Worm (Caenorhabditis elegans) whole organism, L1 larva: ENCODE results near the gene hdl-1.

Experiments
- C04F5.9 ChIP-seq: sonication (generic microtip); optimal IDR thresholded peaks from 2 replicates; lab custom pipeline; 2016; ENCODE audit warnings: missing genetic modification characterization, missing compliant biosample characterization
- C16A3.4 ChIP-seq: fragments of 150-350 bp; optimal IDR thresholded peaks from 2 replicates; lab custom pipeline; 2014; ENCODE audit warnings: missing biosample characterization, missing genetic modification characterization
- C34B4.2 ChIP-seq: sonication (generic microtip); optimal IDR thresholded peaks from 2 replicates; lab custom pipeline; 2017; ENCODE audit warnings: mild to moderate bottlenecking, missing genetic modification characterization, missing compliant biosample characterization
- blmp-1 ChIP-seq: fragments of 150-350 bp; optimal IDR thresholded peaks from 2 replicates; lab custom pipeline; 2014; ENCODE audit warnings: missing biosample characterization, missing genetic modification characterization
- ceh-63 ChIP-seq: fragments of 200-800 bp; sonication (Bioruptor generic); optimal IDR thresholded peaks from 2 replicates; lab custom pipeline; 2018; ENCODE audit warnings: mild to moderate bottlenecking, missing genetic modification characterization, missing compliant biosample characterization
- ceh-8 ChIP-seq: fragments of 200-800 bp; sonication (Bioruptor generic); optimal IDR thresholded peaks from 2 replicates; lab custom pipeline; 2018; ENCODE audit warnings: mild to moderate bottlenecking, missing genetic modification characterization, moderate library complexity, missing compliant biosample characterization
- ces-1 ChIP-seq: fragments of 150-350 bp; optimal IDR thresholded peaks from 2 replicates; lab custom pipeline; 2014; ENCODE audit warnings: missing biosample characterization, missing genetic modification reagents, missing genetic modification characterization
- efl-1 ChIP-seq, 4 experiments: fragments of 150-350 bp; optimal IDR thresholded peaks in 3 of 4; peaks in 1 of 4; 1 replicate in 1 of 4; 2 replicates in 3 of 4; lab custom pipeline; 2014; ENCODE audit warnings: missing biosample characterization in 2 of 4, missing genetic modification characterization in 2 of 4, missing genetic modification reagents in 2 of 4
- efl-3 ChIP-seq: fragments of 200-800 bp; sonication (Bioruptor generic); optimal IDR thresholded peaks from 2 replicates; lab custom pipeline; 2018; ENCODE audit warnings: mild to moderate bottlenecking, missing genetic modification characterization, missing compliant biosample characterization
- egl-13 ChIP-seq: sonication (generic microtip); optimal IDR thresholded peaks from 2 replicates; lab custom pipeline; 2016; ENCODE audit warnings: missing genotype, missing genetic modification reagents, missing genetic modification characterization, missing compliant biosample characterization
- egl-27 ChIP-seq, 2 experiments: fragments of 150-350 bp in 1 of 2; sonication (generic microtip); optimal IDR thresholded peaks; 3 replicates each; lab custom pipeline; 2017 to 2018; ENCODE audit warnings: missing biosample characterization in 2 of 2, missing genetic modification characterization in 2 of 2, missing genetic modification reagents in 2 of 2
- elt-2 ChIP-seq: sonication (generic microtip); optimal IDR thresholded peaks from 2 replicates; lab custom pipeline; 2016; ENCODE audit warnings: missing genetic modification characterization, mild to moderate bottlenecking, inconsistent platforms, missing compliant biosample characterization, missing genetic modification reagents
- fkh-10 ChIP-seq: sonication (generic microtip); optimal IDR thresholded peaks from 2 replicates; lab custom pipeline; 2017; ENCODE audit warnings: missing biosample characterization, missing genetic modification reagents, missing genetic modification characterization
- fkh-4 ChIP-seq: sonication (generic microtip); optimal IDR thresholded peaks from 2 replicates; lab custom pipeline; 2016; ENCODE audit warnings: missing compliant biosample characterization, missing genetic modification characterization, borderline replicate concordance
- hlh-17 ChIP-seq: fragments of 200-800 bp; sonication (Bioruptor generic); optimal IDR thresholded peaks from 2 replicates; lab custom pipeline; 2018; ENCODE audit warnings: missing genetic modification characterization, mild to moderate bottlenecking, missing compliant biosample characterization, moderate library complexity, borderline replicate concordance
- hlh-4 ChIP-seq: sonication (generic microtip); optimal IDR thresholded peaks from 2 replicates; lab custom pipeline; 2016; ENCODE audit warnings: mild to moderate bottlenecking, missing genetic modification characterization, missing compliant biosample characterization
- hpl-2 ChIP-seq: fragments of 150-350 bp; optimal IDR thresholded peaks from 2 replicates; lab custom pipeline; 2014; ENCODE audit warnings: missing biosample characterization, missing genetic modification reagents, missing genetic modification characterization
- jun-1 ChIP-seq: fragments of 150-350 bp; optimal IDR thresholded peaks from 2 replicates; lab custom pipeline; 2014; ENCODE audit warnings: missing biosample characterization, missing genetic modification reagents, missing genetic modification characterization
- lin-13 ChIP-seq: fragments of 150-350 bp; optimal IDR thresholded peaks from 2 replicates; lab custom pipeline; 2014; ENCODE audit warnings: missing biosample characterization, missing genetic modification reagents, missing genetic modification characterization
- lin-14 ChIP-seq: fragments of 200-800 bp; sonication (Bioruptor generic); optimal IDR thresholded peaks from 2 replicates; lab custom pipeline; 2018; ENCODE audit warnings: mild to moderate bottlenecking, missing genetic modification characterization, moderate library complexity, missing compliant biosample characterization
- lin-39 ChIP-seq: fragments of 150-350 bp; optimal IDR thresholded peaks from 2 replicates; lab custom pipeline; 2014; ENCODE audit warnings: missing biosample characterization, missing genetic modification reagents, missing genetic modification characterization
- mab-9 ChIP-seq: fragments of 200-800 bp; sonication (Bioruptor generic); IDR thresholded peaks from 2 replicates; pipeline ENCODE4 v1.3.6; 2022; ENCODE audit warnings: missing genetic modification reagents, missing genetic modification characterization, missing compliant biosample characterization
- mdl-1 ChIP-seq, 2 experiments: fragments of 150-350 bp; optimal IDR thresholded peaks; 2 replicates each; lab custom pipeline; 2014 to 2017; ENCODE audit warnings: missing biosample characterization in 2 of 2, missing genetic modification characterization in 2 of 2, inconsistent platforms in 1 of 2
- mef-2 ChIP-seq: fragments of 150-350 bp; optimal IDR thresholded peaks from 2 replicates; lab custom pipeline; 2014; ENCODE audit warnings: missing biosample characterization, missing genetic modification characterization
- mep-1 ChIP-seq: fragments of 150-350 bp; optimal IDR thresholded peaks from 2 replicates; lab custom pipeline; 2014; ENCODE audit warnings: missing biosample characterization, missing genetic modification characterization
- nhr-19 ChIP-seq: fragments of 200-800 bp; sonication (Bioruptor generic); conservative IDR thresholded peaks from 2 replicates; pipeline ENCODE4 v1.3.6; 2022; ENCODE audit warnings: missing genetic modification characterization, missing compliant biosample characterization
- nhr-237 ChIP-seq: fragments of 150-350 bp; optimal IDR thresholded peaks from 2 replicates; lab custom pipeline; 2014; ENCODE audit warnings: missing biosample characterization, missing genetic modification characterization
- nhr-28 ChIP-seq: fragments of 150-350 bp; optimal IDR thresholded peaks from 2 replicates; lab custom pipeline; 2014; ENCODE audit warnings: missing biosample characterization, missing genetic modification characterization
- nhr-47 ChIP-seq: sonication (generic microtip); optimal IDR thresholded peaks from 2 replicates; lab custom pipeline; 2016; ENCODE audit warnings: mild to moderate bottlenecking, missing genetic modification characterization, moderate library complexity, missing compliant biosample characterization
- nhr-71 ChIP-seq: sonication (generic microtip); optimal IDR thresholded peaks from 2 replicates; lab custom pipeline; 2016; ENCODE audit warnings: mild to moderate bottlenecking, missing genetic modification characterization, moderate library complexity, missing compliant biosample characterization
- nhr-76 ChIP-seq: sonication (generic microtip); optimal IDR thresholded peaks from 2 replicates; lab custom pipeline; 2017; ENCODE audit warnings: missing biosample characterization, missing genetic modification characterization
- nhr-85 ChIP-seq: sonication (generic microtip); peaks from one replicate; lab custom pipeline; 2016; ENCODE audit warnings: missing genetic modification characterization, inconsistent platforms, missing compliant biosample characterization
- nhr-90 ChIP-seq: sonication (generic microtip); optimal IDR thresholded peaks from 2 replicates; lab custom pipeline; 2016; ENCODE audit warnings: mild to moderate bottlenecking, missing genetic modification characterization, missing compliant biosample characterization; ENCODE audit not compliant: poor library complexity
- rnt-1 ChIP-seq: sonication (generic microtip); optimal IDR thresholded peaks from 2 replicates; lab custom pipeline; 2016; ENCODE audit warnings: mild to moderate bottlenecking, missing genetic modification characterization, moderate library complexity, missing compliant biosample characterization
- snpc-4 ChIP-seq: fragments of 150-350 bp; optimal IDR thresholded peaks from 2 replicates; lab custom pipeline; 2014; ENCODE audit warnings: missing biosample characterization, missing genetic modification characterization
- snu-23 ChIP-seq: sonication (generic microtip); optimal IDR thresholded peaks from 2 replicates; lab custom pipeline; 2016; ENCODE audit warnings: missing genetic modification characterization, missing compliant biosample characterization
- sptf-1 ChIP-seq: fragments of 150-350 bp; optimal IDR thresholded peaks from 2 replicates; lab custom pipeline; 2014; ENCODE audit warnings: missing biosample characterization, missing genetic modification characterization
- sup-37 ChIP-seq: fragments of 200-800 bp; sonication (Bioruptor generic); optimal IDR thresholded peaks from 2 replicates; lab custom pipeline; 2018; ENCODE audit warnings: mild to moderate bottlenecking, missing genetic modification characterization, missing compliant biosample characterization
- swsn-7 ChIP-seq: sonication (generic microtip); optimal IDR thresholded peaks from 2 replicates; lab custom pipeline; 2016; ENCODE audit warnings: missing genetic modification characterization, missing compliant biosample characterization
- tlp-1 ChIP-seq: fragments of 150-350 bp; optimal IDR thresholded peaks from 2 replicates; lab custom pipeline; 2014; ENCODE audit warnings: missing biosample characterization, missing genetic modification characterization
- unc-130 ChIP-seq: fragments of 150-350 bp; optimal IDR thresholded peaks from 2 replicates; lab custom pipeline; 2017; ENCODE audit warnings: missing biosample characterization, missing genetic modification characterization, inconsistent platforms
- unc-62 ChIP-seq: fragments of 150-350 bp; optimal IDR thresholded peaks from 2 replicates; lab custom pipeline; 2014; ENCODE audit warnings: missing biosample characterization, missing genetic modification reagents, missing genetic modification characterization
- unc-86 ChIP-seq: sonication (generic microtip); optimal IDR thresholded peaks from 2 replicates; lab custom pipeline; 2016; ENCODE audit warnings: missing genetic modification characterization, missing compliant biosample characterization
- vab-15 ChIP-seq: sonication (generic microtip); optimal IDR thresholded peaks from 2 replicates; lab custom pipeline; 2017; ENCODE audit warnings: missing genotype, mild to moderate bottlenecking, missing genetic modification characterization, missing compliant biosample characterization
- zag-1 ChIP-seq: fragments of 150-350 bp; optimal IDR thresholded peaks from 2 replicates; lab custom pipeline; 2014; ENCODE audit warnings: missing biosample characterization, missing genetic modification characterization
- ztf-11 ChIP-seq, 2 experiments: sonication (generic microtip); optimal IDR thresholded peaks; 2 replicates each; lab custom pipeline; 2016 to 2017; ENCODE audit warnings: missing genetic modification characterization in 2 of 2, missing biosample characterization in 1 of 2, missing compliant biosample characterization in 1 of 2

hdl-1 gene

DNA sequence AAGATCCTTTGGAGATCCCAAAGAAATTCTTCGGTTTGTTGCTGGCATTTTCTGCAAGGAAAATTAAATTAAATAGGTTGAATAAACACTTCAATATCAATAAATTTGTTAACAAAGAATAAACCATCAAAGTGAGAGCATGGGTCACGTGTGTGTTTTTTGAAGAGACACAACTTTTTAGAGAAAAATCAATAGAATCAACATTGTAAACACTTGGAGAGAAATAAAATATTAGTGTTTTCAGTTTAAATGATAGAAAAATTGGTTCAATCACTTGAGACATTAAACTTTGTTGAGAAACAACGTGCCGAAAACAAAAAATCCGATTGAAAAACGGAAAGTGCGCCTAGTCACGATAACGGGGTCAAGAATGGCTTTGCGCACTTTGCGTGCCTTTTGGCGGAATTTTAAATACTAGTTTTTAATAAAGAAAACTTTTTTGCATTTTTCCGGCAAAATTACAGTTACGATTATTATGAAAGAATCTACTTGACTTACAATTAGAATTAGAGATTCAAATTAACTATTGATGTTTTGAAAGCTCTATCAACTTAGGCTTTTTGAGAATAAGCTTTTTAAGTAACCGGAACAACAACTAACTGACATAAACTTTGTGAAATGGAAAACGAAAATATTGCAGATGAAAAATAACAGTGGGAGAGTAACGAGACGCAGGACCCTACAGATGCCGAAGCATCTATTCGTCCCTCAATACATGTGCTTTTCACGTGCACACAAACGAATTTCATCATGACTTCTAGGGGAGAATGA lies 12.1 kb upstream of the hdl-1 start, which contains the start of gene ZK829.7 (continued):
- peak; percentile 90 for TF ChIP-seq nhr-47 (tag; lab: Kevin White, UChicago)
- peak; percentile 83 for TF ChIP-seq nhr-19 (GFP tag; lab: Robert Waterston, UW)
- TF ChIP-seq ceh-63 (GFP tag; lab: Kevin White, UChicago) = no peak
- peak; percentile 56 for TF ChIP-seq C04F5.9 (tag; lab: Kevin White, UChicago)
- peak in 1 of 2 experiments; percentile 30 for TF ChIP-seq ztf-11 (tag; optimal IDR thresholded peaks at IDR 0.05; lab: Kevin White, UChicago)
- TF ChIP-seq elt-2 = peak; percentile 76
- peak; percentile 43 for TF ChIP-seq fkh-10 (GFP tag; lab: Kevin White, UChicago)
- TF ChIP-seq sptf-1 (tag; lab: Kevin White, UChicago) = no peak
- peak; percentile 62 for TF ChIP-seq lin-13
- TF ChIP-seq mep-1 (tag; lab: Kevin White, UChicago) = peak; percentile 91
- TF ChIP-seq unc-130 = peak; percentile 68
- TF ChIP-seq nhr-90 (tag; lab: Kevin White, UChicago) = peak; percentile 88
- peak in 1 of 2 experiments; percentile 41 for TF ChIP-seq mdl-1 (tag; optimal IDR thresholded peaks at IDR 0.05; lab: Kevin White, UChicago)
- TF ChIP-seq tlp-1 = no peak
- no peak for TF ChIP-seq nhr-76 (tag; lab: Kevin White, UChicago)
- peak; percentile 66 for TF ChIP-seq lin-39 (tag; lab: Kevin White, UChicago)
- peak; percentile 91 for TF ChIP-seq nhr-71 (tag; lab: Kevin White, UChicago)
- TF ChIP-seq sup-37 = peak; percentile 33
- TF ChIP-seq efl-3 (GFP tag; lab: Kevin White, UChicago) = no peak
- TF ChIP-seq mef-2 = no peak
- peak; percentile 40 for TF ChIP-seq snpc-4 (tag; lab: Kevin White, UChicago)
- peak; percentile 61 for TF ChIP-seq jun-1
- TF ChIP-seq blmp-1 (tag; lab: Kevin White, UChicago) = peak; percentile 70
- no peak for TF ChIP-seq ces-1 (GFP tag; lab: Kevin White, UChicago)
- TF ChIP-seq egl-13 (tag; lab: Kevin White, UChicago) = peak; percentile 47
- peak; percentile 43 for TF ChIP-seq ceh-8 (GFP tag; lab: Kevin White, UChicago)
- 0 out of 2 replicates have a peak, but pooled peaks have one; percentile 32 for TF ChIP-seq mab-9 (GFP tag; lab: Robert Waterston, UW)
- peak; percentile 95 for TF ChIP-seq nhr-85 (tag; lab: Kevin White, UChicago)
- peak; percentile 86 for TF ChIP-seq C16A3.4 (tag; lab: Kevin White, UChicago)
- no peak for TF ChIP-seq hlh-4 (tag; lab: Kevin White, UChicago)
- TF ChIP-seq unc-62 (GFP tag; lab: Kevin White, UChicago) = no peak
- peak; percentile 80 for TF ChIP-seq snu-23
- no peak for TF ChIP-seq hlh-17 (GFP tag; lab: Kevin White, UChicago)

DNA sequence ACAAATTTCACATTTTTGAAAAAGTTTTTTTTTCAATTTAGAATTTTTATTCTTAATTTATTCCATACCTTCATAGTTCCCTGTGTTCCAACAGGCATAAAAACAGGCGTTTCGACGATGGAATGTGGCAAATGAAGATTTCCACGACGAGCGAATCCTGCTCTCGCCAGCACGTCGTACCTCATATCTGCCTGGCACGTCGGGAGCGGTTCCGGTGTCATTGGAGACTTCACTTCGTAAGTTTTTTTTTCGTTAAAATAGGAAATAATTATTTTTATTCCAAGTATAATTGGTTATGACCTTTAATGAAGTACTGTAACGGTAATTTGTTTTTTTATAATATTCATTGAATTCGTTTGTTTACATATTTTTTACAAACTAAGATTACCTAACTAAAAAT lies 10.0 kb upstream of the hdl-1 start, which contains the start of gene tgt-1:
Gene tgt-1, minus strand, starts transcription at position 232 of the 400 bp plus-strand sequence.
- peak; percentile 3 for TF ChIP-seq nhr-90 (tag; lab: Kevin White, UChicago)
- no peak for TF ChIP-seq tlp-1
- no peak for TF ChIP-seq C34B4.2 (tag; lab: Kevin White, UChicago)
- TF ChIP-seq efl-1 (optimal IDR thresholded peaks at IDR 0.05; lab: Kevin White, UChicago) = no peak
- peak in 1 of 2 experiments; percentile 28 for TF ChIP-seq efl-1 (GFP tag; optimal IDR thresholded peaks at IDR 0.05 in 1 of 2; lab: Kevin White, UChicago)
- TF ChIP-seq vab-15 (tag; lab: Kevin White, UChicago) = no peak
- TF ChIP-seq zag-1 (tag; lab: Kevin White, UChicago) = no peak

DNA sequence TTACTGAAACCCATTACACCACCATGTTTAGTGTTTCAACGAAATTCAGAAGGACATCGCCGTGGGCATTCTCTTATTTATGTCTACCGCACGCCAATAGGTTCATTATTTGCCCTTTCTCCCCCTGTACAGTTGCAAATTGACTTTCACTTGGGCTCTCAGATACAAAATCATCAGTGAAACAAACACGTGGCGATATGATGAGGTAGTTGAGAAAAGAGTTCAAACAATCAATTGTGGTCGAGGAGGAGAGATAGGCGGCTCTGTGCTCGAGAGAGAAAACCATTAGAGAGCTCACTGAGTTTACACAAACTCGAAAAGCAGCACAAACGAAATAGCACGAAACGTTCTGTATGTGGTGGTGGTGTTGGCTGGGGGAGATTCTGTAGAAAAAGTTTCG lies 7.5 kb upstream of the hdl-1 start:
- TF ChIP-seq nhr-28 (no peak), swsn-7 (tag; lab: Kevin White, UChicago) (no peak), efl-1 (optimal IDR thresholded peaks at IDR 0.05; lab: Kevin White, UChicago) (peak in 1 of 2 experiments; percentile 13), efl-1 (GFP tag; optimal IDR thresholded peaks at IDR 0.05 in 1 of 2; lab: Kevin White, UChicago) (peak in 1 of 2 experiments; percentile 2), blmp-1 (tag; lab: Kevin White, UChicago) (peak; percentile 26), fkh-4 (tag; lab: Kevin White, UChicago) (no peak), mep-1 (tag; lab: Kevin White, UChicago) (peak; percentile 10), hpl-2 (no peak), lin-14 (GFP tag; lab: Kevin White, UChicago) (peak; percentile 65), rnt-1 (tag; lab: Kevin White, UChicago) (peak; percentile 81), mdl-1 (tag; optimal IDR thresholded peaks at IDR 0.05; lab: Kevin White, UChicago) (peak in 1 of 2 experiments; percentile 77), egl-27 (tag; optimal IDR thresholded peaks at IDR 0.05; lab: Kevin White, UChicago) (no peak), mef-2 (no peak), snu-23 (no peak), jun-1 (no peak), unc-86 (tag; lab: Kevin White, UChicago) (no peak), nhr-71 (tag; lab: Kevin White, UChicago) (peak; percentile 47), ztf-11 (tag; optimal IDR thresholded peaks at IDR 0.05; lab: Kevin White, UChicago) (no peak), nhr-237 (tag; lab: Kevin White, UChicago) (no peak), unc-130 (peak; percentile 26)
